Worm (Caenorhabditis elegans) whole organism, L4 larva: ENCODE results near the gene kin-30.
"Not testable (repeated sequence)": the region's sequence is repeated elsewhere in the genome, so short reads cannot be mapped to it uniquely, and the experiment has no call there.

Experiments
- D1046.2 ChIP-seq: fragments of 200-800 bp; sonication (Bioruptor generic); IDR thresholded peaks from 2 replicates; pipeline ENCODE4 v1.3.6; 2022; ENCODE audit warnings: missing genetic modification characterization, missing compliant biosample characterization
- F10B5.3 ChIP-seq: sonication (generic microtip); optimal IDR thresholded peaks from 2 replicates; lab custom pipeline; 2016; ENCODE audit warnings: mild to moderate bottlenecking, missing genetic modification characterization, missing compliant biosample characterization
- F26F4.8 ChIP-seq: fragments of 200-800 bp; sonication (Bioruptor generic); conservative IDR thresholded peaks from 2 replicates; pipeline ENCODE4 v1.3.6; 2022; ENCODE audit warnings: missing genetic modification characterization, missing compliant biosample characterization
- T20F7.1 ChIP-seq: fragments of 200-800 bp; sonication (Bioruptor generic); optimal IDR thresholded peaks from 2 replicates; lab custom pipeline; 2018; ENCODE audit warnings: mild to moderate bottlenecking, missing genetic modification characterization, missing compliant biosample characterization
- T26A8.4 ChIP-seq: fragments of 200-800 bp; sonication (Bioruptor generic); IDR thresholded peaks from 2 replicates; pipeline ENCODE4 v1.3.6; 2022; ENCODE audit warnings: missing genetic modification characterization, missing compliant biosample characterization
- Y105C5A.15 ChIP-seq: fragments of 200-800 bp; sonication (Bioruptor generic); IDR thresholded peaks from 2 replicates; pipeline ENCODE4 v1.3.6; 2022; ENCODE audit warnings: missing genetic modification characterization, missing compliant biosample characterization
- aha-1 ChIP-seq: fragments of 150-350 bp; peaks from one replicate; lab custom pipeline; 2014; ENCODE audit warnings: missing biosample characterization, missing genetic modification characterization
- aly-2 ChIP-seq: sonication (generic microtip); optimal IDR thresholded peaks from 2 replicates; lab custom pipeline; 2018; ENCODE audit warnings: missing biosample characterization, missing genetic modification characterization
- ama-1 ChIP-seq: fragments of 150-350 bp; optimal IDR thresholded peaks from 2 replicates; lab custom pipeline; 2014; ENCODE audit warnings: inconsistent platforms, mixed read lengths
- arid-1 ChIP-seq: fragments of 200-800 bp; sonication (Bioruptor generic); conservative IDR thresholded peaks from 2 replicates; pipeline ENCODE4 v1.3.6; 2022; ENCODE audit warnings: missing genetic modification reagents, missing genetic modification characterization, missing compliant biosample characterization
- ces-1 ChIP-seq: fragments of 150-350 bp; sonication (generic microtip); optimal IDR thresholded peaks from 4 replicates; lab custom pipeline; 2014; ENCODE audit warnings: missing biosample characterization, missing genetic modification reagents, missing genetic modification characterization
- ctbp-1 ChIP-seq: fragments of 200-800 bp; sonication (Bioruptor generic); IDR thresholded peaks from 2 replicates; pipeline ENCODE4 v1.3.6; 2022; ENCODE audit warnings: missing genetic modification reagents, missing genetic modification characterization, missing compliant biosample characterization
- dmd-6 ChIP-seq: fragments of 200-800 bp; sonication (Bioruptor generic); IDR thresholded peaks from 2 replicates; pipeline ENCODE4 v1.3.6; 2022; ENCODE audit warnings: missing genetic modification reagents, missing genetic modification characterization, missing compliant biosample characterization
- dmd-8 ChIP-seq: fragments of 200-800 bp; sonication (Bioruptor generic); IDR thresholded peaks from 2 replicates; pipeline ENCODE4 v1.3.6; 2022; ENCODE audit warnings: missing genetic modification characterization, missing compliant biosample characterization
- dve-1 ChIP-seq: sonication (generic microtip); optimal IDR thresholded peaks from 2 replicates; lab custom pipeline; 2017; ENCODE audit warnings: antibody characterized with exemption, mild to moderate bottlenecking, missing genetic modification characterization, missing compliant biosample characterization; ENCODE audit not compliant: insufficient read depth
- fos-1 ChIP-seq: fragments of 150-350 bp; optimal IDR thresholded peaks from 2 replicates; lab custom pipeline; 2014; ENCODE audit warnings: missing biosample characterization, missing genetic modification characterization
- gei-8 ChIP-seq: fragments of 200-800 bp; sonication (Bioruptor generic); optimal IDR thresholded peaks from 2 replicates; lab custom pipeline; 2018; ENCODE audit warnings: mild to moderate bottlenecking, missing genetic modification characterization, missing compliant biosample characterization
- hlh-11 ChIP-seq: fragments of 200-800 bp; sonication (Bioruptor generic); optimal IDR thresholded peaks from 2 replicates; lab custom pipeline; 2018; ENCODE audit warnings: mild to moderate bottlenecking, missing genetic modification characterization, missing compliant biosample characterization
- lin-1 ChIP-seq: fragments of 200-800 bp; sonication (Bioruptor generic); IDR thresholded peaks from 2 replicates; pipeline ENCODE4 v1.3.6; 2022; ENCODE audit warnings: missing genetic modification reagents, missing genetic modification characterization, missing compliant biosample characterization
- lsy-2 ChIP-seq, 2 experiments: fragments of 150-350 bp in 1 of 2; sonication (generic microtip) in 1 of 2; optimal IDR thresholded peaks; 2 replicates each; lab custom pipeline; 2014 to 2017; ENCODE audit warnings: missing biosample characterization in 2 of 2, missing genetic modification characterization in 2 of 2
- madf-9 ChIP-seq: fragments of 200-800 bp; sonication (Bioruptor generic); conservative IDR thresholded peaks from 2 replicates; pipeline ENCODE4 v1.3.6; 2022; ENCODE audit warnings: missing genetic modification reagents, missing genetic modification characterization, missing compliant biosample characterization
- mdt-29 ChIP-seq: fragments of 200-800 bp; sonication (Bioruptor generic); IDR thresholded peaks from 2 replicates; pipeline ENCODE4 v1.3.6; 2022; ENCODE audit warnings: missing genetic modification reagents, missing genetic modification characterization, missing compliant biosample characterization
- mep-1 ChIP-seq: fragments of 150-350 bp; sonication (generic microtip); optimal IDR thresholded peaks from 3 replicates; lab custom pipeline; 2014; ENCODE audit warnings: missing biosample characterization, missing genetic modification characterization
- mxl-3 ChIP-seq: fragments of 200-800 bp; sonication (Bioruptor generic); optimal IDR thresholded peaks from 2 replicates; lab custom pipeline; 2018; ENCODE audit warnings: mild to moderate bottlenecking, missing genetic modification characterization, missing compliant biosample characterization
- nhr-102 ChIP-seq: sonication (generic microtip); optimal IDR thresholded peaks from 2 replicates; lab custom pipeline; 2016; ENCODE audit warnings: mild to moderate bottlenecking, missing genetic modification characterization, moderate library complexity, missing compliant biosample characterization
- nhr-111 ChIP-seq: fragments of 200-800 bp; sonication (Bioruptor generic); optimal IDR thresholded peaks from 2 replicates; lab custom pipeline; 2018; ENCODE audit warnings: mild to moderate bottlenecking, missing genetic modification characterization, missing compliant biosample characterization
- nhr-28 ChIP-seq: fragments of 150-350 bp; optimal IDR thresholded peaks from 2 replicates; lab custom pipeline; 2014; ENCODE audit warnings: missing biosample characterization, missing genetic modification characterization
- nhr-42 ChIP-seq: fragments of 200-800 bp; sonication (Bioruptor generic); IDR thresholded peaks from 2 replicates; pipeline ENCODE4 v1.3.6; 2022; ENCODE audit warnings: missing genetic modification characterization, missing compliant biosample characterization
- nhr-48 ChIP-seq: sonication (generic microtip); optimal IDR thresholded peaks from 2 replicates; lab custom pipeline; 2016; ENCODE audit warnings: mild to moderate bottlenecking, missing genetic modification characterization, missing compliant biosample characterization
- nhr-77 ChIP-seq: fragments of 150-350 bp; optimal IDR thresholded peaks from 2 replicates; lab custom pipeline; 2014; ENCODE audit warnings: missing biosample characterization, missing genetic modification characterization
- pqm-1 ChIP-seq: sonication (generic microtip); optimal IDR thresholded peaks from 2 replicates; lab custom pipeline; 2017; ENCODE audit warnings: missing biosample characterization, missing genetic modification characterization
- rbr-2 ChIP-seq: sonication (generic microtip); optimal IDR thresholded peaks from 2 replicates; lab custom pipeline; 2016; ENCODE audit warnings: missing genotype, missing genetic modification characterization, missing compliant biosample characterization
- skn-1 ChIP-seq: fragments of 150-350 bp; optimal IDR thresholded peaks from 2 replicates; lab custom pipeline; 2014; ENCODE audit warnings: missing biosample characterization, missing genetic modification characterization
- snpc-1.2 ChIP-seq: fragments of 200-800 bp; sonication (Bioruptor generic); IDR thresholded peaks from 2 replicates; pipeline ENCODE4 v1.3.6; 2022; ENCODE audit warnings: missing genetic modification reagents, missing genetic modification characterization, missing compliant biosample characterization
- spr-1 ChIP-seq: sonication (generic microtip); optimal IDR thresholded peaks from 2 replicates; lab custom pipeline; 2016; ENCODE audit warnings: mild to moderate bottlenecking, missing genetic modification characterization, missing compliant biosample characterization
- spr-3 ChIP-seq: fragments of 200-800 bp; sonication (Bioruptor generic); optimal IDR thresholded peaks from 2 replicates; lab custom pipeline; 2018; ENCODE audit warnings: mild to moderate bottlenecking, missing genetic modification characterization, missing compliant biosample characterization
- unc-130 ChIP-seq: sonication (generic microtip); optimal IDR thresholded peaks from 2 replicates; lab custom pipeline; 2016; ENCODE audit warnings: missing genetic modification reagents, missing genetic modification characterization, missing compliant biosample characterization
- zfp-2 ChIP-seq: sonication (generic microtip); optimal IDR thresholded peaks from 2 replicates; lab custom pipeline; 2016; ENCODE audit warnings: mild to moderate bottlenecking, missing genetic modification characterization, missing compliant biosample characterization
- zfp-3 ChIP-seq: fragments of 200-800 bp; sonication (Bioruptor generic); conservative IDR thresholded peaks from 2 replicates; pipeline ENCODE4 v1.3.6; 2022; ENCODE audit warnings: missing genetic modification reagents, missing genetic modification characterization, missing compliant biosample characterization
- zip-11 ChIP-seq: fragments of 200-800 bp; sonication (Bioruptor generic); IDR thresholded peaks from 2 replicates; pipeline ENCODE4 v1.3.6; 2022; ENCODE audit warnings: missing genetic modification characterization, missing compliant biosample characterization
- ztf-7 ChIP-seq: fragments of 150-350 bp; optimal IDR thresholded peaks from 2 replicates; lab custom pipeline; 2014; ENCODE audit warnings: missing biosample characterization, missing genetic modification characterization

kin-30 gene

ce11 chrV:15207681-15208080 is 36.9 kb upstream of the kin-30 start, which contains the start of gene C41G6.12:
Gene C41G6.12 (minus strand): TSS chrV:15207781.
- TF ChIP-seq zip-11; spr-1 (tag; lab: Kevin White, UChicago); hlh-11: not testable (repeated sequence)

- TF ChIP-seq nhr-48 (tag; lab: Kevin White, UChicago); Y105C5A.15 (GFP tag; lab: Robert Waterston, UW); ztf-7 (tag; lab: Kevin White, UChicago): not testable (repeated sequence)
These were observed 32.7 kb upstream of the kin-30 start, which contains the start of gene sri-24 for ce11 chrV:15211869-15212268. Gene sri-24 (plus strand): TSS chrV:15212169.

ce11 chrV:15215175-15215574 is 29.4 kb upstream of the kin-30 start, which contains the start of gene sri-26:
Gene sri-26 (plus strand): TSS chrV:15215475.
- not testable (repeated sequence) for TF ChIP-seq lsy-2 (tag; optimal IDR thresholded peaks at IDR 0.05; lab: Kevin White, UChicago); mep-1; nhr-42 (GFP tag; lab: Robert Waterston, UW)

ce11 chrV:15216705-15217104 is 27.9 kb upstream of the kin-30 start, which contains the start of gene sri-25:
Gene sri-25 (plus strand): TSS chrV:15217005.
- no peak for TF ChIP-seq rbr-2 (tag; lab: Kevin White, UChicago)
- no peak for TF ChIP-seq D1046.2
- no peak for TF ChIP-seq nhr-77 (tag; lab: Kevin White, UChicago)
- TF ChIP-seq snpc-1.2 (GFP tag; lab: Robert Waterston, UW), result no peak
- TF ChIP-seq F26F4.8 (GFP tag; lab: Robert Waterston, UW), result no peak
- TF ChIP-seq lin-1 (GFP tag; lab: Robert Waterston, UW), result no peak
- no peak for TF ChIP-seq zfp-2 (tag; lab: Kevin White, UChicago)
- no peak for TF ChIP-seq unc-130 (GFP tag; lab: Kevin White, UChicago)
- TF ChIP-seq nhr-28 (tag; lab: Kevin White, UChicago), result no peak
- TF ChIP-seq spr-3 (GFP tag; lab: Kevin White, UChicago), result no peak
- no peak for TF ChIP-seq fos-1 (tag; lab: Kevin White, UChicago)
- no peak for TF ChIP-seq F10B5.3 (tag; lab: Kevin White, UChicago)
- no peak for TF ChIP-seq gei-8 (GFP tag; lab: Kevin White, UChicago)
- TF ChIP-seq arid-1 (GFP tag; lab: Robert Waterston, UW), result no peak
- no peak for TF ChIP-seq ama-1

ce11 chrV:15221330-15221729 is 23.2 kb upstream of the kin-30 start, which contains the start of gene irld-25:
Gene irld-25 (plus strand): TSS chrV:15221630.
- TF ChIP-seq dve-1, result no peak

- no peak for TF ChIP-seq nhr-111
- no peak for TF ChIP-seq ces-1 (GFP tag; lab: Kevin White, UChicago)
- TF ChIP-seq zfp-3 (GFP tag; lab: Robert Waterston, UW), result no peak
- TF ChIP-seq skn-1 (tag; lab: Kevin White, UChicago), result no peak
- TF ChIP-seq T26A8.4 (GFP tag; lab: Robert Waterston, UW), result no peak
- TF ChIP-seq aha-1 (tag; lab: Kevin White, UChicago), result no peak
- TF ChIP-seq madf-9 (GFP tag; lab: Robert Waterston, UW), result no peak
- no peak for TF ChIP-seq dmd-8 (GFP tag; lab: Robert Waterston, UW)
- TF ChIP-seq aly-2 (tag; lab: Kevin White, UChicago), result no peak
- TF ChIP-seq dmd-6, result no peak
- TF ChIP-seq mxl-3 (GFP tag; lab: Kevin White, UChicago), result no peak
- TF ChIP-seq ctbp-1 (GFP tag; lab: Robert Waterston, UW), result no peak
- TF ChIP-seq dve-1, result no peak
- TF ChIP-seq pqm-1 (tag; lab: Kevin White, UChicago), result no peak
- TF ChIP-seq nhr-28 (tag; lab: Kevin White, UChicago), result no peak
- no peak for TF ChIP-seq T20F7.1 (GFP tag; lab: Kevin White, UChicago)
- TF ChIP-seq mdt-29, result no peak
- TF ChIP-seq nhr-102, result no peak
These were observed 20.9 kb upstream of the kin-30 start, which contains the start of gene srw-24 for ce11 chrV:15223668-15224067. Gene srw-24 (plus strand): TSS chrV:15223968.
